Worm (Caenorhabditis elegans) whole organism, L4/young adult: Measurements from ENCODE around the gene lpr-6.

Experiments used
- W03F9.2 ChIP-seq: fragments of 150-350 bp; optimal IDR thresholded peaks from 2 replicates; lab custom pipeline; 2014; ENCODE audit warnings: missing biosample characterization, missing genetic modification characterization
- dao-5 ChIP-seq: sonication (generic microtip); optimal IDR thresholded peaks from 2 replicates; lab custom pipeline; 2016; ENCODE audit warnings: missing genotype, missing genetic modification characterization, moderate library complexity, missing compliant biosample characterization
- him-1 ChIP-seq: sonication (generic microtip); optimal IDR thresholded peaks from 2 replicates; lab custom pipeline; 2016; ENCODE audit warnings: missing genotype, missing genetic modification reagents, missing genetic modification characterization, missing compliant biosample characterization

The lpr-6 gene

ce11 chrX:11104883-11105629 lies 45.3 kb downstream of the lpr-6 start, which contains the start of gene W02H3.1:
W02H3.1 (minus strand) TSS chrX:11105460.
- TF ChIP-seq dao-5 (tag; lab: Kevin White, UChicago), result no peak
- TF ChIP-seq him-1 (tag; lab: Kevin White, UChicago), result no peak
- no peak for TF ChIP-seq W03F9.2 (tag; lab: Kevin White, UChicago)

ce11 chrX:11107076-11107475 lies 47.3 kb downstream of the lpr-6 start, which contains the start of gene clc-17:
clc-17 (plus strand) TSS chrX:11107376.
- TF ChIP-seq him-1 (tag; lab: Kevin White, UChicago) (no peak), dao-5 (tag; lab: Kevin White, UChicago) (no peak), W03F9.2 (tag; lab: Kevin White, UChicago) (no peak)

ce11 chrX:11109200-11109599 lies 49.4 kb downstream of the lpr-6 start, which contains the start of gene grd-1:
grd-1 (plus strand) TSS chrX:11109440.
- TF ChIP-seq W03F9.2 (tag; lab: Kevin White, UChicago), result no peak
- TF ChIP-seq him-1 (tag; lab: Kevin White, UChicago), result no peak
- no peak for TF ChIP-seq dao-5 (tag; lab: Kevin White, UChicago)
